Fruit fly (Drosophila melanogaster): ENCODE measurements around the gene Gr64e.

Gene Gr64e

DNA sequence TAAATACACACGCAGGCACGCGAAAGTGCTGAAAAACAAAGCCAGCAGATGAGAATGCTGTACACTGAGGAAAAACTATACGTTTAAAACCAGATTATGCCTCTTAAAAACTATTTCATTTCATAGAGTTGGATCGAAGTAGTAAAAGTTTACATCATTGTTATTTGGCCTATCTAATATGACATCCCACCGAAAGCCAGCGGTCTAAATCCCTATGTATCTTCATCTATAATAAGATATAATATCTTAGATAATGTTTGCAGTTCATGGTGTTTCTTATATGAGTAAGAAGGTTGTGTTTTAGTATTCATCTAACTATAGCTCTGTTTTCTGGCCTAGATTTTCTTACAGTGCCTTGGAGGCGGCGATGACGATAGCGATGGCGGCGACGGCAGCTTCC lies 21.8 kb upstream of the Gr64e start (continued):
- TF ChIP-seq CG11398 (GFP tag; optimal IDR thresholded peaks at IDR 0.05) (no peak), Dip2 (GFP tag; IDR thresholded peaks at IDR 0.05) (no peak), dmrt11E (tag; optimal IDR thresholded peaks at IDR 0.05) (no peak), CG13296 (GFP tag; optimal IDR thresholded peaks at IDR 0.05) (no peak), E2f1 (GFP tag; IDR thresholded peaks at IDR 0.05) (no peak), row (GFP tag; IDR thresholded peaks at IDR 0.05) (0 out of 3 replicates have a peak, but pooled peaks have one; percentile 35), Hmr (GFP tag; optimal IDR thresholded peaks at IDR 0.05) (peak; percentile 47), CG33557 (GFP tag; optimal IDR thresholded peaks at IDR 0.05) (no peak), CG3407 (GFP tag; optimal IDR thresholded peaks at IDR 0.05) (no peak), sens (GFP tag) (no peak), Oli (tag; optimal IDR thresholded peaks at IDR 0.05) (peak; percentile 24), CG7745 (tag; optimal IDR thresholded peaks at IDR 0.05) (no peak), CG15514 (GFP tag; optimal IDR thresholded peaks at IDR 0.05) (peak; percentile 15), nau (GFP tag; optimal IDR thresholded peaks at IDR 0.05) (peak; percentile 0), Kr (GFP tag; optimal IDR thresholded peaks at IDR 0.05) (no peak)

DNA sequence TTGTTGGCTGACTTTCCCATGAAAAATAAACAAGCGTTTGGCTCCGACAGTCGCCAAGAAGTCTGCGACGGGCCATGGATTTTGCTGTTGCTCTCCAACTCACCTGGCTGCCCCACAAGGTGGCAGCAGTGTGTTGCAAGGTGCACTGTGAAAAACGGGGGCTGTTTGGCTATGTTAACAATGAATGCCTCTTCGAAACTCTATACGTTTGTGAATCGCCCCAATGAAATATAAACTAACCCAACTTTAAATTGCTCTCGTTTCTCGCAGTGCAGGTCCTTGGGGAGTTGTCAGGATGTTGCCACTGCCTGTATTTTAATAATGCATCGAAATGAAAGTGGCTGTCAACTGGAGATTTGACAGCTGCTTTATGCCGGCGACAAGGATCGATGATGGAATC lies 17.6 kb upstream of the Gr64e start:
- no peak for TF ChIP-seq fd64A (GFP tag; optimal IDR thresholded peaks at IDR 0.05)
- TF ChIP-seq CG6791 (GFP tag; IDR thresholded peaks at IDR 0.05; ENCODE audit: partially characterized antibody), result no peak
- TF ChIP-seq Hr3 (GFP tag; optimal IDR thresholded peaks at IDR 0.05), result no peak
- TF ChIP-seq bowl (GFP tag; IDR thresholded peaks at IDR 0.05), result no peak
- TF ChIP-seq CG4854 (GFP tag; optimal IDR thresholded peaks at IDR 0.05), result no peak
- TF ChIP-seq ssp (GFP tag; IDR thresholded peaks at IDR 0.05), result no peak
- peak; percentile 16; the same call in 1 of the 2 replicates for TF ChIP-seq slbo (GFP tag; IDR thresholded peaks at IDR 0.05)
- no peak for TF ChIP-seq mld (GFP tag; IDR thresholded peaks at IDR 0.05; ENCODE audit: partially characterized antibody)
- no peak for TF ChIP-seq insv (GFP tag; optimal IDR thresholded peaks at IDR 0.05)
- no peak for TF ChIP-seq Optix (GFP tag; IDR thresholded peaks at IDR 0.05)
- TF ChIP-seq jing (GFP tag; optimal IDR thresholded peaks at IDR 0.05), result no peak
- no peak for TF ChIP-seq jumu (GFP tag; optimal IDR thresholded peaks at IDR 0.05)
- no peak for TF ChIP-seq E2f1 (GFP tag; IDR thresholded peaks at IDR 0.05)
- TF ChIP-seq ci (GFP tag; IDR thresholded peaks at IDR 0.05), result 0 out of 3 replicates have a peak, but pooled peaks have one; percentile 18
- no peak for TF ChIP-seq Sry-δ (GFP tag; optimal IDR thresholded peaks at IDR 0.05)
- TF ChIP-seq CG34224 (GFP tag; IDR thresholded peaks at IDR 0.05; ENCODE audit: partially characterized antibody), result no peak
- no peak for TF ChIP-seq CG11695 (GFP tag; IDR thresholded peaks at IDR 0.05)
- peak in 1 of 2 experiments; percentile 39 for TF ChIP-seq bsh (GFP tag; optimal IDR thresholded peaks at IDR 0.05)
- no peak for TF ChIP-seq CG15514 (GFP tag; optimal IDR thresholded peaks at IDR 0.05)
- TF ChIP-seq CG6683 (GFP tag; optimal IDR thresholded peaks at IDR 0.05), result no peak
- no peak for TF ChIP-seq dysf (GFP tag; IDR thresholded peaks at IDR 0.05)
- TF ChIP-seq schlank (tag; optimal IDR thresholded peaks at IDR 0.05), result no peak
- peak; percentile 34 for TF ChIP-seq Drgx (GFP tag; IDR thresholded peaks at IDR 0.05)
- no peak for TF ChIP-seq Camta (GFP tag; optimal IDR thresholded peaks at IDR 0.05)
- no peak for TF ChIP-seq Aef1 (GFP tag; IDR thresholded peaks at IDR 0.05)
- TF ChIP-seq CG15269 (tag; optimal IDR thresholded peaks at IDR 0.05), result no peak
- peak; percentile 28; the same call in 1 of the 3 replicates for TF ChIP-seq row (GFP tag; IDR thresholded peaks at IDR 0.05)
- no peak for TF ChIP-seq dan (GFP tag; IDR thresholded peaks at IDR 0.05)
- TF ChIP-seq CG15696 (tag; optimal IDR thresholded peaks at IDR 0.05), result no peak
- no peak for TF ChIP-seq Deaf1 (tag; optimal IDR thresholded peaks at IDR 0.05)
- no peak for TF ChIP-seq exex (tag; optimal IDR thresholded peaks at IDR 0.05)
- no peak for TF ChIP-seq CG14014 (GFP tag; IDR thresholded peaks at IDR 0.05)
- TF ChIP-seq E2f2 (GFP tag; IDR thresholded peaks at IDR 0.05), result no peak
- no peak for TF ChIP-seq CG2875 (GFP tag; optimal IDR thresholded peaks at IDR 0.05)
- TF ChIP-seq HLH54F (GFP tag; optimal IDR thresholded peaks at IDR 0.05), result no peak
- no peak for TF ChIP-seq CG10565 (GFP tag; optimal IDR thresholded peaks at IDR 0.05)
- no peak for TF ChIP-seq Ravus (GFP tag; IDR thresholded peaks at IDR 0.05)
- no peak for TF ChIP-seq chm (GFP tag; IDR thresholded peaks at IDR 0.05)

All from whole organism, embryonic.